Fruit fly (Drosophila melanogaster) whole organism, adult: ENCODE results near the gene Pdh.

Source experiments
- CG12768 ChIP-seq: fragments of 200-800 bp; sonication (Bioruptor generic); optimal IDR thresholded peaks from 2 replicates; lab custom pipeline; 2017; ENCODE audit warnings: missing biosample characterization, missing genetic modification characterization, mild to moderate bottlenecking, moderate library complexity, missing genetic modification reagents
- CG14711 ChIP-seq: fragments of 200-800 bp; sonication (Bioruptor generic); optimal IDR thresholded peaks from 2 replicates; lab custom pipeline; 2018; ENCODE audit warnings: missing biosample characterization, mild to moderate bottlenecking, missing genetic modification characterization, moderate library complexity
- CG1620 ChIP-seq: fragments of 200-800 bp; sonication (Bioruptor generic); optimal IDR thresholded peaks from 2 replicates; lab custom pipeline; 2016; ENCODE audit warnings: missing biosample characterization, missing genetic modification characterization
- CG33017 ChIP-seq: fragments of 200-800 bp; sonication (Bioruptor generic); optimal IDR thresholded peaks from 2 replicates; lab custom pipeline; 2018; ENCODE audit warnings: missing biosample characterization, mild to moderate bottlenecking, missing genetic modification characterization, moderate library complexity
- CG5204 ChIP-seq: fragments of 200-800 bp; sonication (Bioruptor generic); optimal IDR thresholded peaks from 2 replicates; lab custom pipeline; 2016; ENCODE audit warnings: missing biosample characterization, missing genetic modification characterization
- CG7045 ChIP-seq: fragments of 200-800 bp; sonication (Bioruptor generic); optimal IDR thresholded peaks from 2 replicates; lab custom pipeline; 2017; ENCODE audit warnings: missing biosample characterization, mild to moderate bottlenecking, missing genetic modification characterization
- CG7101 ChIP-seq: fragments of 200-800 bp; sonication (Bioruptor generic); optimal IDR thresholded peaks from 2 replicates; lab custom pipeline; 2018; ENCODE audit warnings: missing biosample characterization, mild to moderate bottlenecking, missing genetic modification characterization, moderate library complexity
- Clk ChIP-seq: fragments of 200-800 bp; sonication (Bioruptor generic); optimal IDR thresholded peaks from 2 replicates; lab custom pipeline; 2017; ENCODE audit warnings: missing biosample characterization, missing genetic modification characterization
- Crg-1 ChIP-seq: fragments of 200-800 bp; sonication (Bioruptor generic); optimal IDR thresholded peaks from 2 replicates; lab custom pipeline; 2016; ENCODE audit warnings: missing biosample characterization, missing genetic modification characterization
- Hr96 ChIP-seq: fragments of 200-800 bp; sonication (Bioruptor generic); optimal IDR thresholded peaks from 2 replicates; lab custom pipeline; 2016; ENCODE audit warnings: missing biosample characterization, missing genetic modification characterization
- Mnt ChIP-seq: fragments of 200-800 bp; sonication (Bioruptor generic); optimal IDR thresholded peaks from 2 replicates; lab custom pipeline; 2016; ENCODE audit warnings: missing biosample characterization, mild to moderate bottlenecking, missing genetic modification characterization
- bab1 ChIP-seq: fragments of 200-800 bp; sonication (Bioruptor generic); optimal IDR thresholded peaks from 3 replicates; lab custom pipeline; 2019; ENCODE audit warnings: missing biosample characterization, mild to moderate bottlenecking, missing genetic modification characterization, moderate library complexity
- cic ChIP-seq: fragments of 200-800 bp; sonication (Bioruptor generic); optimal IDR thresholded peaks from 2 replicates; lab custom pipeline; 2017; ENCODE audit warnings: missing biosample characterization, mild to moderate bottlenecking, missing genetic modification characterization, moderate library complexity
- cnc ChIP-seq, 2 experiments: fragments of >200 bp; optimal IDR thresholded peaks; 2 replicates each; lab custom pipeline; 2017
- kay ChIP-seq: fragments of 200-800 bp; sonication (Bioruptor generic); peaks from one replicate; lab custom pipeline; 2016; ENCODE audit warnings: missing biosample characterization, missing genetic modification characterization, borderline replicate concordance
- ovo ChIP-seq: fragments of 200-800 bp; sonication (Bioruptor generic); optimal IDR thresholded peaks from 2 replicates; lab custom pipeline; 2016; ENCODE audit warnings: missing biosample characterization, missing genetic modification characterization
- pad ChIP-seq: fragments of 200-800 bp; sonication (Bioruptor generic); optimal IDR thresholded peaks from 3 replicates; lab custom pipeline; 2017; ENCODE audit warnings: missing biosample characterization, missing genetic modification characterization, mild to moderate bottlenecking, moderate library complexity, missing genetic modification reagents
- tj ChIP-seq: fragments of 200-800 bp; sonication (Bioruptor generic); optimal IDR thresholded peaks from 3 replicates; lab custom pipeline; 2017; ENCODE audit warnings: missing biosample characterization, mild to moderate bottlenecking, missing genetic modification characterization, moderate library complexity
- toe ChIP-seq: fragments of 200-800 bp; sonication (Bioruptor generic); optimal IDR thresholded peaks from 2 replicates; lab custom pipeline; 2016; ENCODE audit warnings: missing biosample characterization, missing genetic modification characterization

The Pdh gene

dm6 chr3L:16313985-16314384 lies 40.1 kb downstream of the Pdh start, which contains the start of gene CG13062:
Gene CG13062 (plus strand): TSS chr3L:16314285.
- TF ChIP-seq tj (GFP tag; lab: Kevin White, UChicago) = no peak

dm6 chr3L:16309972-16310371 lies 44.1 kb downstream of the Pdh start:
- no peak for TF ChIP-seq kay (GFP tag; lab: Kevin White, UChicago)
- TF ChIP-seq CG5204 (GFP tag; lab: Kevin White, UChicago) = peak; percentile 32

- TF ChIP-seq CG7045 (GFP tag; lab: Kevin White, UChicago) = no peak
- no peak for TF ChIP-seq CG5204 (GFP tag; lab: Kevin White, UChicago)
- TF ChIP-seq CG33017 (tag; lab: Kevin White, UChicago) = no peak
- no peak for TF ChIP-seq CG14711 (tag; lab: Kevin White, UChicago)
- TF ChIP-seq ovo = no peak
- no peak for TF ChIP-seq Mnt (GFP tag; lab: Kevin White, UChicago)
- TF ChIP-seq CG7101 (tag; lab: Kevin White, UChicago) = no peak
- no peak for TF ChIP-seq cnc (optimal IDR thresholded peaks at IDR 0.05; lab: Kevin White, UChicago)
- TF ChIP-seq cic (GFP tag; lab: Kevin White, UChicago) = no peak
- TF ChIP-seq tj (GFP tag; lab: Kevin White, UChicago) = no peak
- no peak for TF ChIP-seq toe (GFP tag; lab: Kevin White, UChicago)
- TF ChIP-seq CG1620 (GFP tag; lab: Kevin White, UChicago) = no peak
- TF ChIP-seq CG12768 (GFP tag; lab: Kevin White, UChicago) = no peak
- no peak for TF ChIP-seq Clk (GFP tag; lab: Kevin White, UChicago)
- TF ChIP-seq kay (GFP tag; lab: Kevin White, UChicago) = no peak
- TF ChIP-seq Crg-1 = no peak
These were observed 45.7 kb downstream of the Pdh start, which contains the start of gene CG13042 for dm6 chr3L:16308380-16308779. Gene CG13042 (minus strand): TSS chr3L:16308480.

DNA sequence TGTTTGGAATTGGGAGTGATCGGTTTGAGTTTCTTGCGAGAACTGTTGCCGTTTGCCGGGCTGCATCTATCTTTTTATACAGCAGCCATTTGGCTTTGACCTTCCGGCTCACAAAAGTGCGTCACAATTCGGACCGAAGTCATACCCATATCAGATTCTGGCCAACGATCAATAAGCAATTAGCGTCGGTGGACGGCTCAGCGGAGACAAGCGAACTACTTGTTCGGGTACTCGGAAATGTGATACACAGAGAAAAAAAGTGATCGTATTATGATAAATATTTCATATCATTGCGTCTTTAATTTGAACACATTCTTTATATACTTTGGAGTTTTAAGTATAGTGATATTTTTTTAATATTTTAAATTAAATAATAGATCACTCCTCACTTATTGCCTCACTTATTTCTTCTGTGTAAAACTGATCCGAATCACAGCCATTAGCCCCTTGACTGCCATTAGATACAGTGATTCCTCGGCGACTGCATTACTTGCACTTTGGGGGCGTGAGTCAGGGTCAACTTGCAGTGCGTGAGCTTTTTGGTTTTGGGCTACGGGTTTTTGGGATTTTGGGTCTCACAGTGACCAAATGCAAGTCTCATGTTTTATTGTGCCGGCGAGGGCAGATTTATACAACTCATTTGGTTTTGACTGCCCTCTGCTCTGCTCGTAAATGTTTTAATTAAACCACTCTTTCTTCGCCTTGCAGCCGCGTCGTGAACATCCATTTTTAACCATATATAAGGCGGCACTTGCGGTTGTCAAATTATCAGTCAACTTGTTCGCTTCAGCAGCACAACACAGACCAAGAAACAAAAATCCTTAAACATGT lies 48.1 kb downstream of the Pdh start, which contains the start of the genes CG13043 and CG13063:
CG13043 (minus strand) TSS at position 51 of the 831 bp plus-strand sequence.
CG13063 (plus strand) TSS at position 781 of the 831 bp plus-strand sequence.
- TF ChIP-seq Hr96 (GFP tag; lab: Kevin White, UChicago) = no peak
- TF ChIP-seq tj (GFP tag; lab: Kevin White, UChicago) = no peak
- no peak for TF ChIP-seq Mnt (GFP tag; lab: Kevin White, UChicago)
- TF ChIP-seq CG7101 (tag; lab: Kevin White, UChicago) = no peak
- no peak for TF ChIP-seq CG7045 (GFP tag; lab: Kevin White, UChicago)
- TF ChIP-seq CG14711 (tag; lab: Kevin White, UChicago) = no peak
- TF ChIP-seq Crg-1 = no peak
- no peak for TF ChIP-seq cic (GFP tag; lab: Kevin White, UChicago)
- TF ChIP-seq kay (GFP tag; lab: Kevin White, UChicago) = no peak
- no peak for TF ChIP-seq CG1620 (GFP tag; lab: Kevin White, UChicago)
- no peak for TF ChIP-seq bab1 (GFP tag; lab: Kevin White, UChicago)
- no peak for TF ChIP-seq toe (GFP tag; lab: Kevin White, UChicago)
- no peak for TF ChIP-seq CG12768 (GFP tag; lab: Kevin White, UChicago)
- no peak for TF ChIP-seq cnc (optimal IDR thresholded peaks at IDR 0.05; lab: Kevin White, UChicago)

dm6 chr3L:16303982-16304381 lies 50.1 kb downstream of the Pdh start, which contains the start of gene CG43249:
Gene CG43249 (plus strand): TSS chr3L:16304282.
- no peak for TF ChIP-seq CG14711 (tag; lab: Kevin White, UChicago)
- TF ChIP-seq CG12768 (GFP tag; lab: Kevin White, UChicago) = no peak
- no peak for TF ChIP-seq pad (GFP tag; lab: Kevin White, UChicago)
- TF ChIP-seq Hr96 (GFP tag; lab: Kevin White, UChicago) = no peak
- no peak for TF ChIP-seq Clk (GFP tag; lab: Kevin White, UChicago)
